Fruit fly (Drosophila melanogaster) whole organism, embryonic: ENCODE data around the gene CG15425.

Experiments
- B-H2 ChIP-seq: fragments of 200-800 bp; sonication (Bioruptor generic); optimal IDR thresholded peaks from 2 replicates; lab custom pipeline; 2018; ENCODE audit warnings: missing biosample characterization, mild to moderate bottlenecking, missing genetic modification characterization
- CG10543 ChIP-seq: fragments of 200-800 bp; sonication (Bioruptor generic); optimal IDR thresholded peaks from 3 replicates; lab custom pipeline; 2017; ENCODE audit warnings: missing biosample characterization, mild to moderate bottlenecking, missing genetic modification characterization, moderate library complexity
- CG10654 ChIP-seq: fragments of 200-800 bp; sonication (Bioruptor generic); optimal IDR thresholded peaks from 2 replicates; lab custom pipeline; 2016; ENCODE audit warnings: missing biosample characterization, missing genetic modification characterization
- CG11247 ChIP-seq: fragments of 200-800 bp; sonication (Bioruptor generic); IDR thresholded peaks from 2 replicates; pipeline ENCODE4 v1.3.6; 2022; ENCODE audit warnings: missing biosample characterization, missing genetic modification characterization
- CG11696 ChIP-seq: fragments of 200-800 bp; sonication (Bioruptor generic); IDR thresholded peaks from 2 replicates; pipeline ENCODE4 v1.3.6; 2022; ENCODE audit warnings: missing biosample characterization, missing genetic modification characterization
- CG16779 ChIP-seq: fragments of 200-800 bp; sonication (Bioruptor generic); IDR thresholded peaks from 2 replicates; pipeline ENCODE4 v1.3.6; 2022; ENCODE audit warnings: missing biosample characterization, missing genetic modification characterization
- CG17385 ChIP-seq: fragments of 200-800 bp; sonication (Bioruptor generic); optimal IDR thresholded peaks from 3 replicates; lab custom pipeline; 2018; ENCODE audit warnings: missing biosample characterization, mild to moderate bottlenecking, missing genetic modification characterization
- CG18476 ChIP-seq: fragments of 200-800 bp; sonication (Bioruptor generic); optimal IDR thresholded peaks from 2 replicates; lab custom pipeline; 2016; ENCODE audit warnings: missing biosample characterization, mild to moderate bottlenecking, missing genetic modification characterization
- CG18599 ChIP-seq: fragments of 200-800 bp; sonication (Bioruptor generic); optimal IDR thresholded peaks from 3 replicates; lab custom pipeline; 2017; ENCODE audit warnings: missing biosample characterization, missing genetic modification characterization, mild to moderate bottlenecking, moderate library complexity, missing genetic modification reagents
- CG30431 ChIP-seq: fragments of 200-800 bp; sonication (Bioruptor generic); optimal IDR thresholded peaks from 2 replicates; lab custom pipeline; 2017; ENCODE audit warnings: missing biosample characterization, missing genetic modification characterization
- CG31441 ChIP-seq: fragments of 200-800 bp; sonication (Bioruptor generic); IDR thresholded peaks from 2 replicates; pipeline ENCODE4 v1.3.6; 2022; ENCODE audit warnings: missing biosample characterization, missing genetic modification characterization
- CG5245 ChIP-seq: fragments of 200-800 bp; sonication (Bioruptor generic); optimal IDR thresholded peaks from 3 replicates; lab custom pipeline; 2016; ENCODE audit warnings: missing biosample characterization, missing genetic modification characterization
- CG6254 ChIP-seq: fragments of 200-800 bp; sonication (Bioruptor generic); optimal IDR thresholded peaks from 3 replicates; lab custom pipeline; 2017; ENCODE audit warnings: mild to moderate bottlenecking, missing biosample characterization, missing genetic modification reagents, missing genetic modification characterization
- CG6765 ChIP-seq: fragments of 200-800 bp; sonication (Bioruptor generic); optimal IDR thresholded peaks from 3 replicates; lab custom pipeline; 2017; ENCODE audit warnings: missing biosample characterization, mild to moderate bottlenecking, missing genetic modification characterization
- CG6854 ChIP-seq: fragments of 200-800 bp; sonication (Bioruptor generic); optimal IDR thresholded peaks from 3 replicates; lab custom pipeline; 2017; ENCODE audit warnings: missing biosample characterization, mild to moderate bottlenecking, missing genetic modification characterization
- CG8478 ChIP-seq: fragments of >200 bp; optimal IDR thresholded peaks from 2 replicates; lab custom pipeline; 2018
- CG9932 ChIP-seq: fragments of 200-800 bp; sonication (Bioruptor generic); IDR thresholded peaks from 2 replicates; pipeline ENCODE4 v1.3.6; 2022; ENCODE audit warnings: missing biosample characterization, missing genetic modification characterization
- CHES-1-like ChIP-seq: fragments of 200-800 bp; sonication (Bioruptor generic); optimal IDR thresholded peaks from 2 replicates; lab custom pipeline; 2016; ENCODE audit warnings: missing biosample characterization, missing genetic modification characterization
- CkIIα-i1 ChIP-seq: fragments of 200-800 bp; sonication (Bioruptor generic); IDR thresholded peaks from 2 replicates; pipeline ENCODE4 v1.3.6; 2022; ENCODE audit warnings: missing biosample characterization, missing genetic modification characterization
- Dad ChIP-seq: fragments of 200-800 bp; sonication (Bioruptor generic); optimal IDR thresholded peaks from 3 replicates; lab custom pipeline; 2016; ENCODE audit warnings: missing biosample characterization, missing genetic modification characterization
- Dek ChIP-seq: fragments of 200-800 bp; sonication (Bioruptor generic); optimal IDR thresholded peaks from 3 replicates; lab custom pipeline; 2019; ENCODE audit warnings: missing biosample characterization, mild to moderate bottlenecking, missing genetic modification characterization, moderate library complexity
- Doc2 ChIP-seq: fragments of 200-800 bp; sonication (Bioruptor generic); IDR thresholded peaks from 2 replicates; pipeline ENCODE4 v1.3.6; 2022; ENCODE audit warnings: missing biosample characterization, missing genetic modification characterization
- Ets65A ChIP-seq: fragments of 200-800 bp; sonication (Bioruptor generic); peaks from one replicate; lab custom pipeline; 2016; ENCODE audit warnings: missing biosample characterization, missing genetic modification characterization
- Ets97D ChIP-seq: fragments of 200-800 bp; sonication (Bioruptor generic); optimal IDR thresholded peaks from 3 replicates; lab custom pipeline; 2016; ENCODE audit warnings: missing biosample characterization, missing genetic modification characterization
- GATAe ChIP-seq: fragments of 200-800 bp; sonication (Bioruptor generic); conservative IDR thresholded peaks from 2 replicates; pipeline ENCODE4 v1.3.6; 2022; ENCODE audit warnings: missing biosample characterization, missing genetic modification characterization
- Lhr ChIP-seq: fragments of 200-800 bp; sonication (Bioruptor generic); optimal IDR thresholded peaks from 3 replicates; lab custom pipeline; 2017; ENCODE audit warnings: mild to moderate bottlenecking, missing biosample characterization, missing genetic modification reagents, missing genetic modification characterization
- Max ChIP-seq: fragments of 200-800 bp; sonication (Bioruptor generic); optimal IDR thresholded peaks from 2 replicates; lab custom pipeline; 2016; ENCODE audit warnings: missing biosample characterization, mild to moderate bottlenecking, missing genetic modification characterization
- NfI ChIP-seq: fragments of 200-800 bp; sonication (Bioruptor generic); optimal IDR thresholded peaks from 3 replicates; lab custom pipeline; 2018; ENCODE audit warnings: missing biosample characterization, mild to moderate bottlenecking, missing genetic modification characterization, moderate library complexity
- PHDP ChIP-seq: fragments of 200-800 bp; sonication (Bioruptor generic); optimal IDR thresholded peaks from 3 replicates; lab custom pipeline; 2018; ENCODE audit warnings: missing biosample characterization, mild to moderate bottlenecking, missing genetic modification characterization, moderate library complexity
- Spps ChIP-seq: fragments of 200-800 bp; sonication (Bioruptor generic); optimal IDR thresholded peaks from 2 replicates; lab custom pipeline; 2018; ENCODE audit warnings: missing biosample characterization, mild to moderate bottlenecking, missing genetic modification characterization
- abd-A ChIP-seq: fragments of 200-800 bp; sonication (Bioruptor generic); optimal IDR thresholded peaks from 3 replicates; lab custom pipeline; 2019; ENCODE audit warnings: missing biosample characterization, mild to moderate bottlenecking, missing genetic modification characterization, moderate library complexity
- az2 ChIP-seq: fragments of 200-800 bp; sonication (Bioruptor generic); optimal IDR thresholded peaks from 3 replicates; lab custom pipeline; 2016; ENCODE audit warnings: missing biosample characterization, missing genetic modification characterization
- cato ChIP-seq: fragments of 200-800 bp; sonication (Bioruptor generic); optimal IDR thresholded peaks from 2 replicates; lab custom pipeline; 2016; ENCODE audit warnings: missing biosample characterization, missing genetic modification characterization, borderline replicate concordance
- caup ChIP-seq: fragments of 200-800 bp; sonication (Bioruptor generic); optimal IDR thresholded peaks from 3 replicates; lab custom pipeline; 2017; ENCODE audit warnings: missing biosample characterization, mild to moderate bottlenecking, missing genetic modification characterization, moderate library complexity; ENCODE audit not compliant: severe bottlenecking
- dpn ChIP-seq, 2 experiments: fragments of 200-800 bp; sonication (Bioruptor generic); optimal IDR thresholded peaks; 3 replicates each; lab custom pipeline; 2016; ENCODE audit warnings: missing biosample characterization in 2 of 2, missing genetic modification characterization in 2 of 2
- en ChIP-seq: fragments of 200-800 bp; sonication (Bioruptor generic); optimal IDR thresholded peaks from 2 replicates; lab custom pipeline; 2016; ENCODE audit warnings: missing biosample characterization, missing genetic modification characterization
- fd64A ChIP-seq: fragments of 200-800 bp; sonication (Bioruptor generic); optimal IDR thresholded peaks from 3 replicates; lab custom pipeline; 2018; ENCODE audit warnings: missing biosample characterization, mild to moderate bottlenecking, missing genetic modification characterization
- fru ChIP-seq: fragments of >200 bp; optimal IDR thresholded peaks from 2 replicates; lab custom pipeline; 2017
- gsb-n ChIP-seq: fragments of 200-800 bp; sonication (Bioruptor generic); optimal IDR thresholded peaks from 3 replicates; lab custom pipeline; 2018; ENCODE audit warnings: missing biosample characterization, mild to moderate bottlenecking, missing genetic modification characterization
- kay ChIP-seq: fragments of 200-800 bp; sonication (Bioruptor generic); optimal IDR thresholded peaks from 2 replicates; lab custom pipeline; 2016; ENCODE audit warnings: missing biosample characterization, missing genetic modification characterization
- ken ChIP-seq: fragments of 200-800 bp; sonication (Bioruptor generic); IDR thresholded peaks from 3 replicates; pipeline ENCODE4 v1.3.6; 2022; ENCODE audit warnings: missing biosample characterization, missing genetic modification characterization
- lmd ChIP-seq: fragments of 200-800 bp; sonication (Bioruptor generic); IDR thresholded peaks from 2 replicates; pipeline ENCODE4 v1.3.6; 2022; ENCODE audit warnings: missing biosample characterization, missing genetic modification characterization
- nom ChIP-seq: fragments of 200-800 bp; sonication (Bioruptor generic); optimal IDR thresholded peaks from 2 replicates; lab custom pipeline; 2017; ENCODE audit warnings: missing biosample characterization, missing genetic modification characterization, mild to moderate bottlenecking, moderate library complexity, missing genetic modification reagents
- ro ChIP-seq: fragments of 200-800 bp; sonication (Bioruptor generic); IDR thresholded peaks from 2 replicates; pipeline ENCODE4 v1.3.6; 2022; ENCODE audit warnings: missing biosample characterization, missing genetic modification characterization
- run ChIP-seq: fragments of 200-800 bp; sonication (Bioruptor generic); optimal IDR thresholded peaks from 3 replicates; lab custom pipeline; 2018; ENCODE audit warnings: missing biosample characterization, mild to moderate bottlenecking, missing genetic modification characterization
- sima ChIP-seq: fragments of 200-800 bp; sonication (Bioruptor generic); optimal IDR thresholded peaks from 2 replicates; lab custom pipeline; 2016; ENCODE audit warnings: missing biosample characterization, missing genetic modification characterization
- sisA ChIP-seq: fragments of 200-800 bp; sonication (Bioruptor generic); IDR thresholded peaks from 2 replicates; pipeline ENCODE4 v1.3.6; 2022; ENCODE audit warnings: missing biosample characterization, missing genetic modification characterization
- slp2 ChIP-seq: fragments of 200-800 bp; sonication (Bioruptor generic); optimal IDR thresholded peaks from 2 replicates; lab custom pipeline; 2016; ENCODE audit warnings: missing biosample characterization, missing genetic modification characterization
- ttk ChIP-seq: fragments of 200-800 bp; sonication (Bioruptor generic); IDR thresholded peaks from 2 replicates; pipeline ENCODE4 v2.1.2; 2022; ENCODE audit warnings: missing biosample characterization, missing genetic modification characterization
- twi ChIP-seq: fragments of 200-800 bp; optimal IDR thresholded peaks from 2 replicates; lab custom pipeline; 2019; ENCODE audit warnings: missing biosample characterization, mild to moderate bottlenecking, missing genetic modification characterization, moderate library complexity
- unc-4 ChIP-seq: fragments of 200-800 bp; sonication (Bioruptor generic); IDR thresholded peaks from 2 replicates; pipeline ENCODE4 v1.3.6; 2022; ENCODE audit warnings: missing biosample characterization, missing genetic modification characterization; ENCODE audit not compliant: partially characterized antibody
- vnd ChIP-seq: fragments of 200-800 bp; sonication (Bioruptor generic); IDR thresholded peaks from 3 replicates; pipeline ENCODE4 v1.3.6; 2022; ENCODE audit warnings: missing biosample characterization, missing genetic modification characterization; ENCODE audit not compliant: partially characterized antibody

CG15425 gene

dm6 chr2L:4222921-4223279 is 34.5 kb upstream of the CG15425 start (continued):
- TF ChIP-seq nom (GFP tag; lab: Kevin White, UChicago), result peak; percentile 85
- no peak for TF ChIP-seq slp2 (GFP tag; lab: Kevin White, UChicago)
- peak; percentile 54 for TF ChIP-seq CG17385 (GFP tag; lab: Kevin White, UChicago)
- peak; percentile 57 for TF ChIP-seq lmd (GFP tag; lab: Robert Waterston, UW)
- TF ChIP-seq fd64A (GFP tag; lab: Kevin White, UChicago), result no peak
- TF ChIP-seq CG9932, result peak; percentile 71
- no peak for TF ChIP-seq sima (GFP tag; lab: Kevin White, UChicago)
- TF ChIP-seq en (GFP tag; lab: Kevin White, UChicago), result no peak
- TF ChIP-seq Doc2, result no peak
- no peak for TF ChIP-seq GATAe (GFP tag; lab: Robert Waterston, UW)
- peak; percentile 63 for TF ChIP-seq Spps
- TF ChIP-seq CG10654 (GFP tag; lab: Kevin White, UChicago), result peak; percentile 42
- TF ChIP-seq unc-4 (GFP tag; lab: Robert Waterston, UW), result no peak
- no peak for TF ChIP-seq Ets65A (GFP tag; lab: Kevin White, UChicago)
- TF ChIP-seq ken (GFP tag; lab: Robert Waterston, UW), result no peak
- no peak for TF ChIP-seq B-H2
- no peak for TF ChIP-seq ro
- no peak for TF ChIP-seq CG11696 (GFP tag; lab: Robert Waterston, UW)
- no peak for TF ChIP-seq Ets97D
- TF ChIP-seq sisA (GFP tag; lab: Robert Waterston, UW), result 0 out of 2 replicates have a peak, but pooled peaks have one; percentile 28
- peak; percentile 43 for TF ChIP-seq CG6765 (GFP tag; lab: Kevin White, UChicago)
- peak; percentile 10 to 22 for TF ChIP-seq dpn (GFP tag; optimal IDR thresholded peaks at IDR 0.05; lab: Kevin White, UChicago)
- TF ChIP-seq CG10543, result no peak
- no peak for TF ChIP-seq vnd (GFP tag; lab: Robert Waterston, UW)
- peak; percentile 75 for TF ChIP-seq CG6254 (GFP tag; lab: Kevin White, UChicago)
- peak; percentile 15 for TF ChIP-seq Dek (tag; lab: Kevin White, UChicago)
- TF ChIP-seq NfI, result peak; percentile 19
- no peak for TF ChIP-seq CG8478
- TF ChIP-seq gsb-n (tag; lab: Kevin White, UChicago), result peak; percentile 61
- peak; percentile 26 for TF ChIP-seq CG5245 (GFP tag; lab: Kevin White, UChicago)
- TF ChIP-seq ttk (GFP tag; lab: Robert Waterston, UW), result no peak
- TF ChIP-seq PHDP, result peak; percentile 65
- TF ChIP-seq CkIIα-i1, result no peak
- peak; percentile 47 for TF ChIP-seq CG18476 (GFP tag; lab: Kevin White, UChicago)
- TF ChIP-seq fru (lab: Kevin White, UChicago), result no peak
- TF ChIP-seq twi (tag; lab: Kevin White, UChicago), result peak; percentile 37
- no peak for TF ChIP-seq CG16779 (GFP tag; lab: Robert Waterston, UW)
- no peak for TF ChIP-seq Lhr (GFP tag; lab: Kevin White, UChicago)
- TF ChIP-seq Max, result peak; percentile 11
- peak; percentile 28 for TF ChIP-seq cato (GFP tag; lab: Kevin White, UChicago)
- TF ChIP-seq caup (GFP tag; lab: Kevin White, UChicago), result peak; percentile 22
- TF ChIP-seq kay (GFP tag; lab: Kevin White, UChicago), result peak; percentile 30
- no peak for TF ChIP-seq abd-A (tag; lab: Kevin White, UChicago)
- TF ChIP-seq az2, result peak; percentile 63
- no peak for TF ChIP-seq Dad (GFP tag; lab: Kevin White, UChicago)
- no peak for TF ChIP-seq CG11247 (GFP tag; lab: Robert Waterston, UW)
- TF ChIP-seq CG31441 (GFP tag; lab: Robert Waterston, UW), result peak; percentile 86
- TF ChIP-seq CHES-1-like (GFP tag; lab: Kevin White, UChicago), result peak; percentile 11
- peak; percentile 62 for TF ChIP-seq CG30431 (GFP tag; lab: Kevin White, UChicago)
- no peak for TF ChIP-seq CG6854 (GFP tag; lab: Kevin White, UChicago)
- no peak for TF ChIP-seq run
- TF ChIP-seq CG18599 (GFP tag; lab: Kevin White, UChicago), result peak; percentile 67
